Worm (Caenorhabditis elegans) whole organism, midembryonic: Measurements from ENCODE around the gene riok-3.

ENCODE experiments used
- T22C8.4 ChIP-seq: fragments of 200-800 bp; sonication (Bioruptor generic); IDR thresholded peaks from 2 replicates; pipeline ENCODE4 v1.3.6; 2022; ENCODE audit warnings: missing genetic modification characterization, missing compliant biosample characterization
- cog-1 ChIP-seq: sonication (generic microtip); optimal IDR thresholded peaks from 2 replicates; lab custom pipeline; 2016; ENCODE audit warnings: missing genetic modification characterization, missing compliant biosample characterization
- flt-1 ChIP-seq: fragments of 200-800 bp; sonication (Bioruptor generic); IDR thresholded peaks from 2 replicates; pipeline ENCODE4 v1.3.6; 2022; ENCODE audit warnings: missing genetic modification characterization, missing compliant biosample characterization
- klf-2 ChIP-seq: fragments of 200-800 bp; sonication (Bioruptor generic); conservative IDR thresholded peaks from 2 replicates; pipeline ENCODE4 v1.3.6; 2022; ENCODE audit warnings: missing genetic modification reagents, missing genetic modification characterization, missing compliant biosample characterization
- med-1 ChIP-seq: sonication (generic microtip); optimal IDR thresholded peaks from 2 replicates; lab custom pipeline; 2017; ENCODE audit warnings: missing genetic modification characterization, mild to moderate bottlenecking, missing compliant biosample characterization, antibody characterized with exemption, missing genetic modification reagents; ENCODE audit not compliant: insufficient read depth
- ref-1 ChIP-seq: fragments of 200-800 bp; sonication (Bioruptor generic); conservative IDR thresholded peaks from 2 replicates; pipeline ENCODE4 v1.3.6; 2022; ENCODE audit warnings: missing genetic modification reagents, missing genetic modification characterization, missing compliant biosample characterization
- ztf-23 ChIP-seq: fragments of 200-800 bp; sonication (Bioruptor generic); IDR thresholded peaks from 2 replicates; pipeline ENCODE4 v1.3.6; 2022; ENCODE audit warnings: missing genetic modification reagents, missing genetic modification characterization, missing compliant biosample characterization
- ztf-29 ChIP-seq: fragments of 200-800 bp; sonication (Bioruptor generic); IDR thresholded peaks from 2 replicates; pipeline ENCODE4 v1.3.6; 2022; ENCODE audit warnings: missing genetic modification reagents, missing genetic modification characterization, missing compliant biosample characterization

- no peak for TF ChIP-seq cog-1
- TF ChIP-seq ztf-23 (GFP tag; lab: Robert Waterston, UW), result no peak
- TF ChIP-seq ztf-29 (GFP tag; lab: Robert Waterston, UW), result no peak
- no peak for TF ChIP-seq med-1 (GFP tag; lab: Kevin White, UChicago)
- no peak for TF ChIP-seq ref-1 (GFP tag; lab: Robert Waterston, UW)
- TF ChIP-seq klf-2 (GFP tag; lab: Robert Waterston, UW), result no peak
- no peak for TF ChIP-seq flt-1 (GFP tag; lab: Robert Waterston, UW)
- no peak for TF ChIP-seq T22C8.4 (GFP tag; lab: Robert Waterston, UW)
Measured at ce11 chrIII:9770590-9770989, 34.2 kb downstream of the riok-3 start.
